Worm (Caenorhabditis elegans): ENCODE measurements around the gene best-20.

The best-20 gene

DNA sequence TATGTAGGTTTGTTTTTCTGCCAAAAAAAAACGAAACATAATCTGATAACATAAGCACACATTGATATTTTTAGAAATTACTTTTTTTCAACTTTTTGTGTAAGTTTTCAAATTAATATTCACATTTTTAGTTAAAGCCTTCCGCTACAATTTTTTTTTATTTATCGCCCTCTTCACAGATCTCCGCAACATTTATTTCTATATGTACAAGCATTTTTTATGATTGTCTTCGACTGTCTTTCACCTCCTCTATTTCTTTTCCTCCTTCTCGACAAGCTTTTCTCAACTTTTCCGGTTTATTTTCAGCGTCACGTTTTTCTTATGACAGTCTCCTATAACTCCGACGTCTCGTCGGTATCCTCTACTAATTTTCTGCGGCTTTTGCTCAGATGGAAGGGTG lies at the start of gene best-20:
TSS of gene best-20 (plus strand) at position 301 of the 400 bp plus-strand sequence.
- TF ChIP-seq unc-62 (GFP tag; optimal IDR thresholded peaks at IDR 0.05): no peak

- TF ChIP-seq unc-62 (GFP tag; optimal IDR thresholded peaks at IDR 0.05): no peak
Measured at ce11 chrIV:3709200-3709599, 46.8 kb upstream of the best-20 start, which contains the start of gene Y37E11AL.1. Gene Y37E11AL.1 (plus strand): TSS chrIV:3709500.

DNA sequence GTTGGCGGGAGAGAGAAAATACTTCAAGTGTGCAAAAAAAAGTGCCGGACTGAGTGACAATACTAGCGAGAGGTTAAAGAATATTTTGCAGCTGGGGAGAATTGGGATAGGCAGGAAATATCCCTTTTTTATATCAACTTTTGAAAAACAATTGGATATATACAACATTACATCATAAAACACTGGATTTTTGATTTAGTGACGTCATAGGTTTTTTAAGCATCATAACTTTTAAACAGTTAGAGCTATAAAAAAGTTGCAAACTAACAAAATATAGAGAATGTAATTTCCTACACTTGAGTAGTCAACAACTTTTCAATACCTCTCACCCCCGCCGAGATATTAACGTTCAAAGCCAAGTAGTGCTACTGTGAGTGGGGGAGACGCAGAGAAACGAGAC lies 45.3 kb upstream of the best-20 start:
- TF ChIP-seq unc-62 (GFP tag; optimal IDR thresholded peaks at IDR 0.05): no peak

DNA sequence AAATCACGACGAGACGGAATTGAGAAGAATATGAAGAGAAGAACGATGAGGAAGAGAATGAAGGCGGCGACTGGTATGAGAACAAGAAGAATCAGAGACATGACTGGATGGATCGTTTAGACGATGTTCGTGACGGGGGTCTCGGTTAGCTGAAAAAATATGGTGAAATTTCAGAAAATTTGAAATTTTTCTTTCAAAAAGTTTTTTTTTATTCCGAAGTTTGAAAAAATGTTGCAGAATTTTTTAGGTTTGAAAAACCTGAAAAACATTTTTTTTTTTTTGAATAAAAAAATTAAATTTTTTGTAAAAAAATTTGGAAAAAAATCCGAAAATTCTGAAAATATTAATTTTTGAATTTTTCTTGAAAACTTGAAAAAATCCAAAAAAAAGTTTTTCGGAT lies 37.0 kb upstream of the best-20 start, which contains the start of gene Y37E11AM.3:
TSS of gene Y37E11AM.3 (minus strand) at position 101 of the 400 bp plus-strand sequence.
- TF ChIP-seq unc-62 (GFP tag; optimal IDR thresholded peaks at IDR 0.05): no peak

- no peak for TF ChIP-seq unc-62 (GFP tag; optimal IDR thresholded peaks at IDR 0.05)
Measured at ce11 chrIV:3720644-3721043, 35.4 kb upstream of the best-20 start.

ce11 chrIV:3721973-3722372 lies 34.0 kb upstream of the best-20 start:
- TF ChIP-seq unc-62 (GFP tag; optimal IDR thresholded peaks at IDR 0.05): no peak

- no peak for TF ChIP-seq unc-62 (GFP tag; optimal IDR thresholded peaks at IDR 0.05)
Measured at ce11 chrIV:3722690-3723089, 33.3 kb upstream of the best-20 start, which contains the start of gene Y37E11AM.4. Gene Y37E11AM.4 (minus strand): TSS chrIV:3722790.

- TF ChIP-seq unc-62 (GFP tag; optimal IDR thresholded peaks at IDR 0.05): no peak
Measured at ce11 chrIV:3725361-3725760, 30.7 kb upstream of the best-20 start, which contains the start of gene Y37E11AM.2. Gene Y37E11AM.2 (minus strand): TSS chrIV:3725461.

ce11 chrIV:3725845-3726244 lies 30.2 kb upstream of the best-20 start, which contains the start of gene smgl-2:
Gene smgl-2 (plus strand): TSS chrIV:3726164.
- no peak for TF ChIP-seq unc-62 (GFP tag; optimal IDR thresholded peaks at IDR 0.05)

- no peak for TF ChIP-seq unc-62 (GFP tag; optimal IDR thresholded peaks at IDR 0.05)
Measured at ce11 chrIV:3731430-3731829, 24.6 kb upstream of the best-20 start.

DNA sequence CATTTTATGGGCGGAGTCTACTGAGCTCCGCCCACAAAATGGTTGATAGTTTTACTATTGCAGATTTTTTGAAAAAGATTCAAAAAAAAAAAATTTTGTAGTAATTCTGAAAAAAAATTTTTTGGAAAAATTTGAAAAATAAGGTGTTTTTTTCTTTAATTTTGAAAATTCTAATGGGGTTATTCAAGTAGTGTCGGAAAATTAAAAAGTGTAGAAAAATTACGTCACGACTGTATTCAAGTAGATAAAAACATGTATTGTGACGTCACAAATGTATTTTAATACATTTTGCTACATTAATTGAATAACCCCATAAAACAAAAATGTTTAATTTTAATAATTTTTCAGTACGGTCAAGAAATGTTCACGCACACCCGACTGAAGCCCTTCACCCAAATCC lies 22.7 kb upstream of the best-20 start:
- TF ChIP-seq unc-62 (GFP tag; optimal IDR thresholded peaks at IDR 0.05): no peak

- TF ChIP-seq unc-62 (GFP tag; optimal IDR thresholded peaks at IDR 0.05): no peak
Measured at ce11 chrIV:3736244-3736643, 19.8 kb upstream of the best-20 start.

ce11 chrIV:3738655-3739403 lies 17.2 kb upstream of the best-20 start, which contains the start of gene nape-2:
Gene nape-2 (minus strand): TSS chrIV:3738925.
- TF ChIP-seq unc-62 (GFP tag; optimal IDR thresholded peaks at IDR 0.05): no peak

- TF ChIP-seq unc-62 (GFP tag; optimal IDR thresholded peaks at IDR 0.05): no peak
Measured at ce11 chrIV:3740830-3741477, 15.1 kb upstream of the best-20 start, which contains the start of gene nape-1. Gene nape-1 (minus strand): TSS chrIV:3740880.

ce11 chrIV:3741874-3742273 lies 14.1 kb upstream of the best-20 start:
- TF ChIP-seq unc-62 (GFP tag; optimal IDR thresholded peaks at IDR 0.05): no peak

- TF ChIP-seq unc-62 (GFP tag; optimal IDR thresholded peaks at IDR 0.05): no peak
Measured at ce11 chrIV:3742426-3742839, 13.6 kb upstream of the best-20 start.

DNA sequence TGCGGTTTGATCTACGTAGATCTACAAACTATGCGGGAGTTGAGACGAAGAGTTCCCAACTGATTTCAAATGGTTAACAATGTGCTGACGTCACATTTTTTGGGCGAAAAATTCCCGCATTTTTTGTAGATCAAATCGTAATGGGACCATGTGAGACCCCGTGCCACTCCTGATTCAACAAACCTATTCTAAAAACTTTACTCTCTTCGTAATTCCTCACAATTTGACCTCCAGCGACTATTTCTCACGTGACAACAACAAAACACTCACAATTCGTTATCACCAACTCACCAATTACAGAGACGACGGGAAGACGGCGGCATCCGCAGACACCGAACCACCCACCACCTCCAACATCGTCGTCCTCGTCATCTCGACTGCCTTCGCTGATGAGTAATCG lies 12.3 kb upstream of the best-20 start, which contains the start of gene siah-1:
TSS of gene siah-1 (plus strand) at position 301 of the 400 bp plus-strand sequence.
- TF ChIP-seq unc-62 (GFP tag; optimal IDR thresholded peaks at IDR 0.05): no peak
